Worm (Caenorhabditis elegans) whole organism, late embryonic: ENCODE measurements around the gene chil-3.

Experiments used
- Y22D7AL.16 ChIP-seq: sonication (generic microtip); optimal IDR thresholded peaks from 2 replicates; lab custom pipeline; 2016; ENCODE audit warnings: missing genetic modification characterization, missing compliant biosample characterization
- ama-1 ChIP-seq: fragments of 150-350 bp; optimal IDR thresholded peaks from 2 replicates; lab custom pipeline; 2014
- ceh-22 ChIP-seq: sonication (generic microtip); optimal IDR thresholded peaks from 2 replicates; lab custom pipeline; 2017; ENCODE audit warnings: missing biosample characterization, missing genetic modification characterization
- ceh-45 ChIP-seq: fragments of 200-800 bp; sonication (Bioruptor generic); IDR thresholded peaks from 2 replicates; pipeline ENCODE4 v1.3.6; 2022; ENCODE audit warnings: missing genetic modification reagents, missing genetic modification characterization, missing compliant biosample characterization
- ceh-6 ChIP-seq: fragments of 200-800 bp; sonication (Bioruptor generic); optimal IDR thresholded peaks from 2 replicates; lab custom pipeline; 2018; ENCODE audit warnings: mild to moderate bottlenecking, missing genetic modification characterization, missing compliant biosample characterization
- nfya-1 ChIP-seq: sonication (generic microtip); optimal IDR thresholded peaks from 2 replicates; lab custom pipeline; 2017; ENCODE audit warnings: missing genetic modification characterization, mild to moderate bottlenecking, missing compliant biosample characterization, antibody characterized with exemption, moderate library complexity
- nhr-11 ChIP-seq: fragments of 150-350 bp; optimal IDR thresholded peaks from 2 replicates; lab custom pipeline; 2014; ENCODE audit warnings: missing biosample characterization, missing genetic modification characterization
- pag-3 ChIP-seq: sonication (generic microtip); optimal IDR thresholded peaks from 2 replicates; lab custom pipeline; 2016; ENCODE audit warnings: missing compliant biosample characterization, missing genetic modification characterization, borderline replicate concordance
- pqm-1 ChIP-seq: sonication (generic microtip); optimal IDR thresholded peaks from 2 replicates; lab custom pipeline; 2016; ENCODE audit warnings: missing genetic modification characterization, missing compliant biosample characterization
- rnt-1 ChIP-seq: sonication (generic microtip); optimal IDR thresholded peaks from 2 replicates; lab custom pipeline; 2016; ENCODE audit warnings: missing genetic modification characterization, missing compliant biosample characterization

DNA sequence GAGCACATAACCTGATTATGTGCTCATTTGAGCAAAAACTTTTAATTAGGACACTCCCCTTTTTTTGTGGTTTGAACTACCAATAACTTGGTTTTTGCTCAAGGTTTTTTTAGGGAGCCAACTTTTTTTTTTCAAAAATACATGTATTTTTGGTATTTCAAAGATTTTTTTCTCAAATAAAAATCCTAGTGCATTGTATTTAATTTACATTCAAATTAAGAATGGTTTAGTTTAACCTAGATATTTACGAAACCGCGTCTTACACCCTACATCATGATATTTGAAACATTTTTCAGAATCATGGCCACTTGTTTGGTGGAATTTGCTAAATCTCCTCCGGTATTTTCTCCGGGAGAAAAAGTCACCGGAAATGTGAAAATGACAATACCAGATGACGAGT is 26.4 kb downstream of the chil-3 start, which contains the start of gene arrd-5:
- TF ChIP-seq pag-3, result no peak
- no peak for TF ChIP-seq ama-1 (lab: Kevin White, UChicago)
- TF ChIP-seq ceh-22, result no peak
- TF ChIP-seq ceh-45 (GFP tag; lab: Robert Waterston, UW), result no peak
- TF ChIP-seq nhr-11 (tag; lab: Kevin White, UChicago), result no peak
- TF ChIP-seq Y22D7AL.16 (tag; lab: Kevin White, UChicago), result no peak
- no peak for TF ChIP-seq nfya-1 (tag; lab: Kevin White, UChicago)
- no peak for TF ChIP-seq ceh-6
- TF ChIP-seq rnt-1, result no peak
- TF ChIP-seq pqm-1 (tag; lab: Kevin White, UChicago), result no peak
